ENCODE assay signal across 2 fruit fly cellular contexts in the genomic region with DNA sequence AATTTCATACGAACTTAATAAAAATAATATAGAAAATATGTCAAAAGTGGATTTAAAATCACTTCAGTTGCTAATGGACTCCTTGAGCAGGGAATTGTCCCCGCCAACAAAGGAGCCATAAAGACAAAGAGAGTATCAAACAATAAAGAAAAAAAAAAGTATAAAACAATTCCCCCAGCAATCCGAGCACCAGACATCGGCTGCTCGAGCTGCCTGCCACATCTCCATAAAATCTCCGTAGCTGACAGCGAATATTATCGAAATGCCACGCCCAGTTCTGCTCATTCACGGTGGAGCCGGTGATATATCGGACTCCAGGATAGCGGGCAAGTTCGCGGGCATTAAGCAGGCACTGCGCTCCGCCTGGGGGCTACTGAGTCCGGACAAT.
TF ChIP-seq lines count a peak whose summit lies in the region.

TSS of gene CG7860 (plus strand) at position 11 of the 388 bp plus-strand sequence.

TF ChIP-seq in whole organism, embryonic, 481 proteins besides CTCF, POLR2A, EP300 and RAD21 (continued from another document):
- TF ChIP-seq vfl (GFP tag; optimal IDR thresholded peaks at IDR 0.05; lab: Kevin White, UChicago) (no peak), inv (GFP tag; IDR thresholded peaks at IDR 0.05; lab: Robert Waterston, UW; ENCODE audit: partially characterized antibody) (no peak), gsb (GFP tag; IDR thresholded peaks at IDR 0.05; lab: Robert Waterston, UW) (no peak), Nf-YB (GFP tag; optimal IDR thresholded peaks at IDR 0.05; lab: Kevin White, UChicago) (no peak), CG17912 (GFP tag; optimal IDR thresholded peaks at IDR 0.05; lab: Kevin White, UChicago) (no peak), pita (GFP tag; optimal IDR thresholded peaks at IDR 0.05; lab: Kevin White, UChicago) (no peak), nom (GFP tag; optimal IDR thresholded peaks at IDR 0.05; lab: Kevin White, UChicago) (peak; percentile 34), slp2 (GFP tag; optimal IDR thresholded peaks at IDR 0.05; lab: Kevin White, UChicago) (no peak)
TF ChIP-seq in whole organism, embryonic: peak in this region for 4.

TF ChIP-seq in whole organism, prepupa, 60 proteins besides CTCF, POLR2A, EP300 and RAD21 (continued from another document):
- no peak for TF ChIP-seq Gug (GFP tag; IDR thresholded peaks at IDR 0.05; lab: Robert Waterston, UW)
- no peak for TF ChIP-seq CG11762 (GFP tag; optimal IDR thresholded peaks at IDR 0.05; lab: Kevin White, UChicago; ENCODE audit: insufficient read depth)
- peak; percentile 6 for TF ChIP-seq topi (GFP tag; optimal IDR thresholded peaks at IDR 0.05; lab: Kevin White, UChicago)
